Worm (Caenorhabditis elegans) whole organism, early embryonic: ENCODE data around the gene clec-153.

Experiments
- B0310.2 ChIP-seq: sonication (generic microtip); optimal IDR thresholded peaks from 2 replicates; lab custom pipeline; 2016; ENCODE audit warnings: mild to moderate bottlenecking, missing genetic modification characterization, missing compliant biosample characterization
- F13C5.2 ChIP-seq: sonication (generic microtip); optimal IDR thresholded peaks from 2 replicates; lab custom pipeline; 2017; ENCODE audit warnings: mild to moderate bottlenecking, missing genetic modification characterization, inconsistent platforms, missing compliant biosample characterization
- aly-1 ChIP-seq: sonication (generic microtip); optimal IDR thresholded peaks from 2 replicates; lab custom pipeline; 2016; ENCODE audit warnings: missing genetic modification characterization, missing compliant biosample characterization
- ama-1 ChIP-seq: fragments of 150-350 bp; optimal IDR thresholded peaks from 2 replicates; lab custom pipeline; 2014
- ceh-13 ChIP-seq: fragments of 200-800 bp; sonication (Bioruptor generic); optimal IDR thresholded peaks from 2 replicates; lab custom pipeline; 2018; ENCODE audit warnings: mild to moderate bottlenecking, missing genetic modification characterization, missing compliant biosample characterization
- ceh-36 ChIP-seq: sonication (generic microtip); optimal IDR thresholded peaks from 2 replicates; lab custom pipeline; 2016; ENCODE audit warnings: missing genetic modification characterization, inconsistent platforms, missing compliant biosample characterization
- ets-7 ChIP-seq: sonication (generic microtip); optimal IDR thresholded peaks from 2 replicates; lab custom pipeline; 2016; ENCODE audit warnings: missing genotype, missing genetic modification characterization, missing compliant biosample characterization
- flt-1 ChIP-seq: fragments of 200-800 bp; sonication (Bioruptor generic); IDR thresholded peaks from 2 replicates; pipeline ENCODE4 v1.3.6; 2022; ENCODE audit warnings: missing genetic modification characterization, missing compliant biosample characterization
- hmbx-1 ChIP-seq: sonication (generic microtip); optimal IDR thresholded peaks from 2 replicates; lab custom pipeline; 2016; ENCODE audit warnings: mild to moderate bottlenecking, missing genetic modification characterization, missing compliant biosample characterization
- hmg-4 ChIP-seq: fragments of 200-800 bp; sonication (Bioruptor generic); optimal IDR thresholded peaks from 2 replicates; lab custom pipeline; 2018; ENCODE audit warnings: mild to moderate bottlenecking, missing genetic modification characterization, missing compliant biosample characterization
- hnd-1 ChIP-seq: sonication (generic microtip); optimal IDR thresholded peaks from 2 replicates; lab custom pipeline; 2016; ENCODE audit warnings: missing genetic modification characterization, missing compliant biosample characterization
- pes-1 ChIP-seq: fragments of 200-800 bp; sonication (Bioruptor generic); IDR thresholded peaks from 2 replicates; pipeline ENCODE4 v1.3.6; 2022; ENCODE audit warnings: missing genetic modification reagents, missing genetic modification characterization, missing compliant biosample characterization
- scrt-1 ChIP-seq: fragments of 200-800 bp; sonication (Bioruptor generic); IDR thresholded peaks from 2 replicates; pipeline ENCODE4 v1.3.6; 2022; ENCODE audit warnings: missing genetic modification characterization, missing compliant biosample characterization
- sea-1 ChIP-seq: fragments of 200-800 bp; sonication (Bioruptor generic); conservative IDR thresholded peaks from 2 replicates; pipeline ENCODE4 v1.3.6; 2022; ENCODE audit warnings: missing genetic modification characterization, missing compliant biosample characterization
- tbx-11 ChIP-seq: fragments of 200-800 bp; sonication (Bioruptor generic); IDR thresholded peaks from 2 replicates; pipeline ENCODE4 v1.3.6; 2022; ENCODE audit warnings: missing genetic modification characterization, missing compliant biosample characterization
- tbx-37 ChIP-seq: fragments of 200-800 bp; sonication (Bioruptor generic); conservative IDR thresholded peaks from 2 replicates; pipeline ENCODE4 v1.3.6; 2022; ENCODE audit warnings: missing genetic modification reagents, missing genetic modification characterization, missing compliant biosample characterization
- tra-4 ChIP-seq: sonication (generic microtip); optimal IDR thresholded peaks from 2 replicates; lab custom pipeline; 2017; ENCODE audit warnings: missing genetic modification characterization, missing compliant biosample characterization

The clec-153 gene

DNA sequence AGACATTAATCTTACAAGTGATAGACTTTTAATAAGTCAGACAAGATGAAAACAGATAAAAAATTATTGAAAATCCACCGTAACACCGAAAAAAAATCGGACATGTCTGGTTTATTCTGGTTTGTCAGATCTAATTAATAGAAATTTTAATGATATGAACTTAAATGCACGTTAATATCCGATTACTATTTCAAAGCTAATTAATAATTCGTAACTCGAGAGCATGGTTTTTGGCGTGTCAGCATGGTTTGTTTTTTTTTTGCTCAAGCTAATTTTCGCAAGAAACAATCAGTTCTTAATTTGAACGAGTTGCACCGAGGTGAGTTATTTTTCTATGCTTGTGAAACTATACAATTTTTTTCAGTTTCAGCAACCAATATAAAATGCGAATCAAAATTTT, at the start of gene clec-153:
clec-153 (plus strand) TSS at position 301 of the 400 bp plus-strand sequence.
- TF ChIP-seq scrt-1 (GFP tag; lab: Robert Waterston, UW): no peak
- no peak for TF ChIP-seq tra-4 (tag; lab: Kevin White, UChicago)
- TF ChIP-seq hnd-1 (tag; lab: Kevin White, UChicago): no peak
- no peak for TF ChIP-seq F13C5.2 (tag; lab: Kevin White, UChicago)
- no peak for TF ChIP-seq tbx-37 (GFP tag; lab: Robert Waterston, UW)
- no peak for TF ChIP-seq hmbx-1 (tag; lab: Kevin White, UChicago)
- TF ChIP-seq ets-7 (tag; lab: Kevin White, UChicago): no peak
- no peak for TF ChIP-seq B0310.2
- TF ChIP-seq tbx-11 (GFP tag; lab: Robert Waterston, UW): no peak
- no peak for TF ChIP-seq pes-1
- no peak for TF ChIP-seq ama-1
- no peak for TF ChIP-seq aly-1
- TF ChIP-seq ceh-36 (tag; lab: Kevin White, UChicago): no peak

DNA sequence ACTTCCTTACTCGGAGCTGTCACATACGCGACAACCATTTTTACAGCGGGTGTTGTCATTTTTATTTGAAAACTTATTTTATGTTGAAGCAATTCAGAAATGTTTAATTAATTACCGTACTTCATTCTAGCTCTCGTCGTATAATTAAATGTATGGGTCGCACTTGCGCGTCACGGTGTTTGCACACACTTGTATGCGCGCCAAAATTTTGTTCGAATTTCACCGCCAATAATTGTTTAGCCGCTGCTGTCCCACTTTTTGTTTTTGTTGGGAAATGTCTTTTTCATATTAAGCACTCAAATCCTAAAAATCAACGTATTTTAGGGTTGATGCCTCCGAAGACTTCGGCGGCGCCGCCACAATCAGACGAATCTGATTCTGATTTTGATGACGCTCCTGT, 47.9 kb upstream of the clec-153 start, which contains the start of the genes F35G12.7 and smc-4:
F35G12.7 (minus strand) TSS at position 154 of the 400 bp plus-strand sequence.
smc-4 (plus strand) TSS at position 325 of the 400 bp plus-strand sequence.
- TF ChIP-seq flt-1 (GFP tag; lab: Robert Waterston, UW) (peak; percentile 43; the same call in 1 of the 2 replicates), ama-1 (no peak), aly-1 (no peak), tra-4 (tag; lab: Kevin White, UChicago) (no peak), sea-1 (no peak), pes-1 (no peak), hmg-4 (GFP tag; lab: Kevin White, UChicago) (peak; percentile 26), ets-7 (tag; lab: Kevin White, UChicago) (no peak), tbx-11 (GFP tag; lab: Robert Waterston, UW) (no peak), F13C5.2 (tag; lab: Kevin White, UChicago) (peak; percentile 40), ceh-36 (tag; lab: Kevin White, UChicago) (no peak), scrt-1 (GFP tag; lab: Robert Waterston, UW) (0 out of 2 replicates have a peak, but pooled peaks have one; percentile 60), hmbx-1 (tag; lab: Kevin White, UChicago) (no peak), tbx-37 (GFP tag; lab: Robert Waterston, UW) (no peak), B0310.2 (no peak), ceh-13 (GFP tag; lab: Kevin White, UChicago) (no peak), hnd-1 (tag; lab: Kevin White, UChicago) (no peak)

DNA sequence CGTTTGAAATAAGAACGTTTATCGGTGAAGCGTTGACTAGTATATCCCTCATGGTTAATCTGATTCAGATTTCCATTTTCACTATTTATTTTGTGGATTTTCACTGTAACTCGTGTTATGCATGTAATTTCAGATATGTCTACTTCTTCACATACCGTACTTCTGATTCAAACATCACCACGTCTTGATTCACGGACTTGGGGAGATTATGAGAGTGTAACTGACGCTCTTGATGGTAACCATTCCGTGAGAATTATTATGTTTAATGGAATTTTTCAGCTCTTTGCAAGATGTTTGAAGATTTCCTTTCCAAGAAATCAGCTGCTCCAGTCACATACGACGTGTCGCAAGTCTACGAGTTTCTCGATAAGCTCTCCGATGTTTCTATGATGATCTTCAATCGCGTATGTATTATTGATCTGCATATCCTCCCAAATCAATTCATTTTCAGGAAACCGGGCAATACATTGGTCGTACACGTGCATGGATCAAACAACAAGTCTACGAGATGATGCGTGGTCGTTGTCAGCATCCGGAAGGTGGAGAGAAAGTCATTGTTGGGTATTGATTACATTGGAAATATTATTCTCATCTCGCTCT, 41.8 kb upstream of the clec-153 start, which contains the start of gene erh-2:
erh-2 (plus strand) TSS at position 134 of the 600 bp plus-strand sequence.
- TF ChIP-seq ets-7 (tag; lab: Kevin White, UChicago) (no peak), ama-1 (peak; percentile 67)

DNA sequence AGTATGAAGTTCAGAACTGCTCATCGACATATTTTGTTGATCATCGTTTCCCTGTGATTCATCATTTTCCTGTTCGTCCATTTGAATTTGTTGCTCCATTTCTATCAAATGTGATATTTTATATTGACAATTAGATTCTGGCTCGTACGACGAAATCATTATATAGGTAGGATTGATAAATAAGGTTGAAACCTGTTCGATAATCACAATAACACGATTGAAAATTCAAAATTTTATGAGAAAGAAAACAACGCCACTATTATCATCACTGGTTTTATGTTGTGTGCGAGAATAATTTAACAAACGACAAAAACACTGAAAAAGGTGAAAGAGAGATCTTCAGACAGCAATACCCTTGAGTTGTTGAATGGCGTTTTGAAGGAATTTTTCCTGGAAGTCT, 40.7 kb upstream of the clec-153 start, which contains the start of gene apc-11:
apc-11 (minus strand) TSS at position 101 of the 400 bp plus-strand sequence.
- no peak for TF ChIP-seq pes-1
- no peak for TF ChIP-seq hmbx-1 (tag; lab: Kevin White, UChicago)
- no peak for TF ChIP-seq aly-1
- TF ChIP-seq ceh-13 (GFP tag; lab: Kevin White, UChicago): no peak
- TF ChIP-seq B0310.2: no peak
- TF ChIP-seq ets-7 (tag; lab: Kevin White, UChicago): no peak
- no peak for TF ChIP-seq ama-1
- TF ChIP-seq hnd-1 (tag; lab: Kevin White, UChicago): no peak
- TF ChIP-seq flt-1 (GFP tag; lab: Robert Waterston, UW): no peak
- no peak for TF ChIP-seq hmg-4 (GFP tag; lab: Kevin White, UChicago)
- TF ChIP-seq tbx-11 (GFP tag; lab: Robert Waterston, UW): no peak
- no peak for TF ChIP-seq sea-1
- no peak for TF ChIP-seq tbx-37 (GFP tag; lab: Robert Waterston, UW)
- TF ChIP-seq scrt-1 (GFP tag; lab: Robert Waterston, UW): no peak

DNA sequence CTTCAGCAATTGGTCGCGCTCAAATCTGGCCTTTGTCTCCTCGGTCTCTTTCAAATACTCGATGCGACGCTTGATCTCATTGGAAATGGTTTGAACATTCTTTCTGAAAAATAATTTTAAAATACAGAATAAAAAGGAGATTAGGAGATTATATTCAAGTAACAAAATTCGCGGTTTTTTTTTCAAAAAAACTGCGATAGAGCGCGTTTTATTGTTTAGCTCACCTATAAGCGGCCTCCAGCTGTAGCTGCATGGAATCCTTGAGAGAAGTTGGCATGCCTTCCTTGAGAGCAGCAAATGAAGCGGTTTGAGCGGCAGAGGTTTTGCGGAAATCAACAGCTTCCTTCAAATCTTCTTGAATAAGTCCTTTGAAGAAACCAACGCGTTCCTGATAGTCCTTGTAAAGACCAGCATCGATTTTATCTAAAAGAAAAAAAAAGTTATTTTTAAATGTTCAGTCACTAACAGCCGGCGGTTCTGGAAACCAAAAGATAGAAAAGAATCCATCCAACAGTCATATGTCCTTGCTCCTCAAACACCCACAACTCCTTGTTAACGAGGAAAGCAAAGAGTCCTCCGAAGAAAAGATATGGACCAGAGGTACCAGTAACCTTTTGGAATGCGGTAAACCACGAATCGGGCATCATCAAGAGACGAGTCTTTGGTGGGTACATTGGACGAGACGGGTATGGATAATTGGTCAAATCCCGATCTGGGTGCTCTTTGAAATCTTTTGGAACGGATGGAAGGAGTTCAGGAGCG, 40.1 kb upstream of the clec-153 start:
- TF ChIP-seq ama-1: no peak
- no peak for TF ChIP-seq hnd-1 (tag; lab: Kevin White, UChicago)
- TF ChIP-seq tbx-37 (GFP tag; lab: Robert Waterston, UW): no peak
- TF ChIP-seq ceh-36 (tag; lab: Kevin White, UChicago): no peak
- TF ChIP-seq ceh-13 (GFP tag; lab: Kevin White, UChicago): no peak
- no peak for TF ChIP-seq ets-7 (tag; lab: Kevin White, UChicago)
- TF ChIP-seq pes-1: no peak
- TF ChIP-seq flt-1 (GFP tag; lab: Robert Waterston, UW): no peak
- TF ChIP-seq F13C5.2 (tag; lab: Kevin White, UChicago): no peak
- TF ChIP-seq aly-1: no peak
- no peak for TF ChIP-seq tbx-11 (GFP tag; lab: Robert Waterston, UW)
- TF ChIP-seq B0310.2: no peak
- no peak for TF ChIP-seq hmg-4 (GFP tag; lab: Kevin White, UChicago)
- TF ChIP-seq hmbx-1 (tag; lab: Kevin White, UChicago): no peak
- no peak for TF ChIP-seq sea-1

DNA sequence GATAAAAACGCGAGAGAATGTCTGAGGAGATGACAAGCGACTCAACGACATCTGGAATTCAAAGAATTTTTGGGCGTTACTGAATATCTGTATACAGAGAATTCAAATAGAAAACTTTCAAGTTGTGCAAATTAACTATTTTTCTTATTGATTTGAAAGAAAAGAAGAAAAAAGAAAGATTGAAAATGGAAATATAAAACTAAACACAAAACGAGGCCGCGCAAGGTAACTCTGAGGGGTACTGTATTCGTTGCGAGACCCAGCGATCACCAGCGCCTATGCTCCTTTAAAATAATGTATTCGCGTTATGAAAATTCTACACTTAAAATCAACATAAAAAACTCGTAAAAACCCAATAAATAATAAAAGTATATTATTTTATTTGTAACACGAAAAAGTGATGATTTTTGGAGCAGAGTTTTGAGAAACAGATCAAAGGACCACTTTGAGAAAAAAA, 39.2 kb upstream of the clec-153 start, which contains the start of gene asb-1:
asb-1 (minus strand) TSS at position 51 of the 457 bp plus-strand sequence.
- no peak for TF ChIP-seq hnd-1 (tag; lab: Kevin White, UChicago)
- no peak for TF ChIP-seq tbx-37 (GFP tag; lab: Robert Waterston, UW)
- TF ChIP-seq scrt-1 (GFP tag; lab: Robert Waterston, UW): no peak
- TF ChIP-seq hmbx-1 (tag; lab: Kevin White, UChicago): no peak
- TF ChIP-seq ama-1: no peak
- TF ChIP-seq aly-1: no peak
